Fruit fly (Drosophila melanogaster) whole organism, adult: ENCODE results near the gene Mo25.

Experiments
- CG1620 ChIP-seq: fragments of 200-800 bp; sonication (Bioruptor generic); optimal IDR thresholded peaks from 2 replicates; lab custom pipeline; 2016; ENCODE audit warnings: missing biosample characterization, missing genetic modification characterization
- Crg-1 ChIP-seq: fragments of 200-800 bp; sonication (Bioruptor generic); optimal IDR thresholded peaks from 2 replicates; lab custom pipeline; 2016; ENCODE audit warnings: missing biosample characterization, missing genetic modification characterization
- Hr96 ChIP-seq: fragments of 200-800 bp; sonication (Bioruptor generic); optimal IDR thresholded peaks from 2 replicates; lab custom pipeline; 2016; ENCODE audit warnings: missing biosample characterization, missing genetic modification characterization
- cic ChIP-seq: fragments of 200-800 bp; sonication (Bioruptor generic); optimal IDR thresholded peaks from 2 replicates; lab custom pipeline; 2017; ENCODE audit warnings: missing biosample characterization, mild to moderate bottlenecking, missing genetic modification characterization, moderate library complexity
- toe ChIP-seq: fragments of 200-800 bp; sonication (Bioruptor generic); optimal IDR thresholded peaks from 2 replicates; lab custom pipeline; 2016; ENCODE audit warnings: missing biosample characterization, missing genetic modification characterization

DNA sequence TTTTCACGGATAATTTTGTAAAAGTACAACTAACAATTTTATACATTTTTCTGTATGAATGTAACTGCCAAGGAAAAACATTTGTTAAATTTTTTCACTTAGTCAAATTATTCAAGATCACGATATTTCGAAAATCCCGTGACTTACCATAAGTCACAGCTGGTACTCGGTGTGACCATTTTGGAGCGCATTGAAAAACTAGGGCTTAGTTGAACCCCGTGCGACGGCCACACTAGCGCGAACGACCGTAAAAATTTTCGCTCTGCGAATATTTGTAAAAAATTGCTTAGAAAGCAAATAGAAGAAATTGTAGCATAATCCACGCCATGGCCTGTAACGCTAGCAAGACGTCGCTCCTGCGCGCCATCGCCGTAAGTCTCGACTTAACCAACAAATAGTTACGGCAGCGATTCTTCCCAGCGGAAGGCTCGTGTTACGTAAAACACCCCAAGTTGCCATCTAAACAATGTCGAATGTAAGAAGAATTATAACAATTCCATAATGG is 31.1 kb downstream of the Mo25 start, which contains the start of gene UQCR-C2:
- TF ChIP-seq Crg-1 (GFP tag; lab: Kevin White, UChicago) = peak; percentile 29
- TF ChIP-seq toe (GFP tag; lab: Kevin White, UChicago) = no peak
- TF ChIP-seq CG1620 = peak; percentile 68
- peak; percentile 47 for TF ChIP-seq cic (GFP tag; lab: Kevin White, UChicago)
- no peak for TF ChIP-seq Hr96 (GFP tag; lab: Kevin White, UChicago)
